Fruit fly (Drosophila melanogaster): Measurements from ENCODE around the gene CG33725.
A peak's percentile ranks its signal among the peaks of the same experiment; 100 is the strongest.

CG33725 gene

DNA sequence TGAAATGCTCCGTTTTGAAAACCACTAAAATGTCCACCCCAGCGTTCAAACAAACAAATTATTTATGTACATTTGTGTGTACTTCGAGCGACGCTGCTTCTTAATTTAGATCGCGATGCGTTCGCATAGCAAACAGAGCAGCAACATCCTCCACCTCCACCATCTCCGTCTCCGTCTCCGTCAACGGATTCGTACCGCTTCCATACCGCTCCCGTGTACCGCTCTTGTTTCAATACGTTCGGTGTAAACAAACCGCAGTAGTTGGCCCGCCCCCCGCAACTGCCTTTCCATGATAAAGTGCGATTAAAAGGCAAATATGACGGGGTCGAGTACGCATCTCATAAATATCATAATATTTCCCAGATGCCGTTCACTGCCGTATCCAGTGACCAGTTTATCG is at the start of gene CG33725:
Gene CG33725, plus strand, starts transcription at position 364 of the 400 bp plus-strand sequence.
- TF ChIP-seq Hr78 (GFP tag; optimal IDR thresholded peaks at IDR 0.05) (no peak), N (GFP tag; optimal IDR thresholded peaks at IDR 0.05) (no peak), CG9705 (GFP tag; optimal IDR thresholded peaks at IDR 0.05) (no peak), CrebA (GFP tag; optimal IDR thresholded peaks at IDR 0.05; ENCODE audit: borderline replicate concordance) (no peak), psq (GFP tag; optimal IDR thresholded peaks at IDR 0.05) (no peak), Dif (GFP tag; optimal IDR thresholded peaks at IDR 0.05; ENCODE audit: partially characterized antibody) (no peak), sv (GFP tag; optimal IDR thresholded peaks at IDR 0.05) (no peak), Myc (optimal IDR thresholded peaks at IDR 0.05) (no peak), Abd-B (GFP tag; optimal IDR thresholded peaks at IDR 0.05) (no peak), fru (GFP tag; optimal IDR thresholded peaks at IDR 0.05) (no peak)

DNA sequence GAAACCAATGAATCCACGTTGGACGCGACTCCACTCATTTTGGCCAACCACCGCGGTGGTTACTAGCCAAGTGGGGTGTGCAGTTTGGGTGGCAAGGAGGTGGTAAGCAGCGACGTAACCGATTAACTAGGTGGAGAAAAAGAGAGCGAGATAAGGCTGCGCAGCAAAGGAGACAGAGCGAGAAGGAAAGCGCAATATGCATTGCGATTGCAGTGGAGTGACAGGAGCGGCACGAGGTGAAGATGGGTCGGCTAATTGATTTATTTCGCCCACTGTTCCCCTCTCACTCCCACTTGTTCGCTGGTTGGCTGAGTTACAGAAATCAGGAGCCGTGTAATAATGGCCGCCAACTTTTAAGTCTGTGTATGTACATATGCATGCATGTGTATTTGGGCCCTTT is 48.7 kb upstream of the CG33725 start:
- TF ChIP-seq Vsx2 (GFP tag; optimal IDR thresholded peaks at IDR 0.05; ENCODE audit: partially characterized antibody) (peak; percentile 46), lola (GFP tag; optimal IDR thresholded peaks at IDR 0.05) (no peak)

DNA sequence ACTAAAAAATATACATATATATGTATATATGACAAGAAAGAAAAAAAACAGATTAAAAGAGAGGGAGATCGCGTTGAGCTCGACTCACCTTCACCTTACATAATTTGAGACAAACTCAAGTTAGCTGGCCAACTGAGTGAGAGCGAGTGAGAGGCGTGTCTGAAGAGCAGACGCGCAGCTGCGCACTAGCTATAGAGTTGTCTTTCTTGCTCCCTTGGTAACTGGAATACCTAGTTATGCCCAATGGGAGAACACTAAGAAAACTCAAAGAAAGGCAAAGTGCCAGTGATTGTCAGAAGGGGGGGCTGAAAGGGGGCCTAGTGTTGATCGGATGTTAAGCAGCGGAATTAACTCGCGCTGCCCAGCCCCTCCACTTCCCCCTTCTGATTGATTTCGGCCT is 48.0 kb upstream of the CG33725 start:
- TF ChIP-seq Hr83 (GFP tag; optimal IDR thresholded peaks at IDR 0.05; ENCODE audit: poor library complexity, severe bottlenecking) (peak; percentile 37), lola (GFP tag; optimal IDR thresholded peaks at IDR 0.05) (no peak), usp (GFP tag; optimal IDR thresholded peaks at IDR 0.05) (no peak), Vsx2 (GFP tag; optimal IDR thresholded peaks at IDR 0.05; ENCODE audit: partially characterized antibody) (peak; percentile 75), dl (GFP tag; optimal IDR thresholded peaks at IDR 0.05; ENCODE audit: insufficient read depth in 1 of 2, partially characterized antibody in 2 of 2) (peak in 1 of 2 experiments; percentile 34), Dif (GFP tag; optimal IDR thresholded peaks at IDR 0.05; ENCODE audit: partially characterized antibody) (peak; percentile 38)

DNA sequence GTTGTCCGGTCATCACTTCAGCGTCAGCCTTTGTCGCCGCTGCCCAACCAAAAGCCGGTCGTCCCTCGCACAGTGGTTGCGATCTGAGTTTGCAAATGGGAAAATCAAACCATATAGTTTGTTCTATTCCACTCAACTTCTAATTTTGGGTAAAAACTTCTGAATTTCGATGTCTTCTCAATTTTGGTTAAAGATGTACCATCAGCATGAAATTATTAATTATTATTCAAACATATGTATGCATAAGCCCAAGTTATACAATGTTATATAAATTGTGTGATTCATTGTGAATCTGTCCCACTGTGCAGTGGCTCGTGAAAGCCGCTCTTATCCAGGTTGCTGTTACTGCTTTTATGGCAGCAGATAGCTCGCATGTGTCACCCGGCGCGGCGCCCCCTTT is 39.8 kb upstream of the CG33725 start:
- TF ChIP-seq Hr83 (GFP tag; optimal IDR thresholded peaks at IDR 0.05; ENCODE audit: poor library complexity, severe bottlenecking) (no peak), fru (GFP tag; optimal IDR thresholded peaks at IDR 0.05) (peak; percentile 49), rgr (GFP tag; optimal IDR thresholded peaks at IDR 0.05) (peak; percentile 52), br (GFP tag; optimal IDR thresholded peaks at IDR 0.05) (peak; percentile 51), foxo (GFP tag; optimal IDR thresholded peaks at IDR 0.05) (peak in 1 of 2 experiments; percentile 46), Mio (GFP tag; optimal IDR thresholded peaks at IDR 0.05) (no peak), OdsH (GFP tag; optimal IDR thresholded peaks at IDR 0.05) (peak; percentile 52), h (GFP tag; optimal IDR thresholded peaks at IDR 0.05) (peak; percentile 65), Sp1 (GFP tag; optimal IDR thresholded peaks at IDR 0.05) (peak; percentile 65), HLH106 (tag; optimal IDR thresholded peaks at IDR 0.05) (peak; percentile 46), dmrt93B (GFP tag; optimal IDR thresholded peaks at IDR 0.05) (peak; percentile 19), sv (GFP tag; optimal IDR thresholded peaks at IDR 0.05) (no peak), Jra (GFP tag; optimal IDR thresholded peaks at IDR 0.05) (no peak), psq (GFP tag; optimal IDR thresholded peaks at IDR 0.05) (peak; percentile 47), ey (GFP tag; optimal IDR thresholded peaks at IDR 0.05) (peak; percentile 61), Hr78 (GFP tag; optimal IDR thresholded peaks at IDR 0.05) (no peak), usp (GFP tag; optimal IDR thresholded peaks at IDR 0.05) (no peak), CG9705 (GFP tag; optimal IDR thresholded peaks at IDR 0.05) (no peak), Rel (GFP tag; optimal IDR thresholded peaks at IDR 0.05) (no peak), Rel (tag; optimal IDR thresholded peaks at IDR 0.05) (no peak), woc (GFP tag; optimal IDR thresholded peaks at IDR 0.05) (peak; percentile 63), Myc (optimal IDR thresholded peaks at IDR 0.05) (no peak), dsf (GFP tag; optimal IDR thresholded peaks at IDR 0.05; ENCODE audit: borderline replicate concordance) (no peak), N (GFP tag; optimal IDR thresholded peaks at IDR 0.05) (no peak)

DNA sequence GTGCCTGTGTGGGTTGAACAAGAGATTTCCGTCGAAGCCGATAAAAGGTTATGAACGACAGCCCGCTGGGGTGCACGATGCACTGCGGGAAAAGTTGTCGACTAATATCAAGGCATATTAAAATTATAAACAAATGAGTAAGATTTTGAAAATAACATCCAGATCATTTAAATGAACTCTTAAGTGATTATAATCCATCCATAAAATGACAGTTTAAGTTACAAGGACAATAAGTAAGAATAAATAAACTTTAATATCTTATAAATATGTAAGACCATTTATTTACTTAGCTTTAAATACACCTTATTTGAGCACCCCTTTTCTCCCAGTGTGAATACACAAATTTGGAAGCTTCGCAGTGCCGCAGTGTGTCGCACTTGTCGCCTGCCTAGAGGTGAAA is 38.4 kb upstream of the CG33725 start:
- TF ChIP-seq h (GFP tag; optimal IDR thresholded peaks at IDR 0.05) (peak; percentile 1), pan (optimal IDR thresholded peaks at IDR 0.05) (no peak)

DNA sequence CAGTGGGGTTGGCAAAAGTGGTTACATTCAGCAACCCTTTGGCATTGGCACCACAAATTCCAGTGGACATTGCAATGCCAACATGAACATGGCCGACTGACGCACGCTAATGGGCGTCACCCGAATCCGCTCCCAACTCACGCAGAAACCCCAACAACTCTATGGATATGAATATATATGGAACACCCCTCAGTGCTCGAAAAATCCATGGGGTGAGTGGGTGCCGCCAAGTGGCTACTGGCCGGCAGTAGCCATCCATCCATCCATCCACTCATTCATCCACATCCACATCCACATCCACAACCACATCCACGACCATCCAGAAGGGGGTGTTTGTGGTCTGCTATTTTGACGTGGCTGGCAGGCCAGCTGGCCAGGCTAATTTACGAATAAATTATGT is 35.3 kb upstream of the CG33725 start:
- TF ChIP-seq dsf (GFP tag; optimal IDR thresholded peaks at IDR 0.05; ENCODE audit: borderline replicate concordance), result no peak
